Fruit fly (Drosophila melanogaster) Kc167 (cell line): ENCODE measurements around the gene Prosalpha2.

ENCODE experiments used
- Myc ChIP-seq: fragments of >200 bp; optimal IDR thresholded peaks from 2 replicates; lab custom pipeline; 2017; ENCODE audit warnings: missing external identifiers
- Sin3A ChIP-seq: fragments of >200 bp; optimal IDR thresholded peaks from 2 replicates; lab custom pipeline; 2018; ENCODE audit warnings: missing external identifiers
- insv ChIP-seq: fragments of >200 bp; optimal IDR thresholded peaks from 3 replicates; lab custom pipeline; 2018; ENCODE audit warnings: missing external identifiers
- psq ChIP-seq: fragments of >200 bp; optimal IDR thresholded peaks from 2 replicates; lab custom pipeline; 2017; ENCODE audit warnings: missing external identifiers
- ttk ChIP-seq: sonication (Bioruptor generic); optimal IDR thresholded peaks from 2 replicates; lab custom pipeline; 2017; ENCODE audit warnings: missing external identifiers

DNA sequence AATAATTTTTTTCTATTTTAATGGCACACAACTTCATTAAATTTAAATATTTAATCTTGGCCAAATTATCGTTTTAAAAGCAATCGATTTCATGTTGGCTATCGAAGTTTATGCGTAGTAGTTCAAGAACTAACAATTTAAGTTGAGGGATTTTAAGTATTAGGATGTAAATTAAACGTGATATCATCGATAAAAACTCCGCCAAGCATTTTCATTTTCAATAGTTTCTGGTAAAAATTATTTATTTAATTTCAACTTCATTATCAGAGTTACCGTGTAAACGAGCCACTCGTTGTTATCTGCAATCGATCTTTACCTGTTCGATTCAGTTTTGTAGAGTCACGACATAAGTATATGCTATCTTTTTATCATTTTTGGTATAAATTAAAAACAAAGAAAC, 28.2 kb upstream of the Prosalpha2 start:
- TF ChIP-seq Myc (lab: Kevin White, UChicago) (no peak), psq (lab: Kevin White, UChicago) (no peak), insv (lab: Kevin White, UChicago) (no peak), Sin3A (lab: Kevin White, UChicago) (no peak), ttk (lab: Kevin White, UChicago) (no peak)
